Worm (Caenorhabditis elegans): ENCODE data around the gene F42A9.6.

DNA sequence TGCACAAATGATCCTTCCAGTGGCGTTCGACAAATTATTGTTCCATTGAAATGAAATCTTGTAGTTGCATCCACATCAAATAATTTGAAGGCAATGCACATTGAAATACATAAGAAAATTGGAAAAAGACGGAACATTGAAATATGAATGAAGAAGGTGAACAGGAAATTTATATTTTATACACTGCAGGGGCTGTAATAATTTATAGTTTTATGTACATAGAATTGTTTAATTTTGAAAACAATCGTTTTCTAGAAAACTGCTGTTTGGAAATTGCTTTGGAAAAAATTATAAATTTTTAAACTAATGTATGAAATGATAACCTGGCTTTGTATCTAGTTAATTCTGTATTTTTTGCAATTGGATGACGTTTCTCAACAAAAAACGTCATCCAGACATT lies 13.7 kb upstream of the F42A9.6 start, which contains the start of gene Y59H11AR.3:
- TF ChIP-seq T22C8.4 (GFP tag; IDR thresholded peaks at IDR 0.05) = no peak
- TF ChIP-seq cog-1 (tag; optimal IDR thresholded peaks at IDR 0.05) = no peak
- TF ChIP-seq flt-1 (GFP tag; IDR thresholded peaks at IDR 0.05) = no peak
- TF ChIP-seq ztf-29 (GFP tag; IDR thresholded peaks at IDR 0.05) = no peak
- TF ChIP-seq med-1 (GFP tag; optimal IDR thresholded peaks at IDR 0.05; ENCODE audit: insufficient read depth) = no peak
